Fruit fly (Drosophila melanogaster): ENCODE measurements around the gene COX8.

Gene COX8

DNA sequence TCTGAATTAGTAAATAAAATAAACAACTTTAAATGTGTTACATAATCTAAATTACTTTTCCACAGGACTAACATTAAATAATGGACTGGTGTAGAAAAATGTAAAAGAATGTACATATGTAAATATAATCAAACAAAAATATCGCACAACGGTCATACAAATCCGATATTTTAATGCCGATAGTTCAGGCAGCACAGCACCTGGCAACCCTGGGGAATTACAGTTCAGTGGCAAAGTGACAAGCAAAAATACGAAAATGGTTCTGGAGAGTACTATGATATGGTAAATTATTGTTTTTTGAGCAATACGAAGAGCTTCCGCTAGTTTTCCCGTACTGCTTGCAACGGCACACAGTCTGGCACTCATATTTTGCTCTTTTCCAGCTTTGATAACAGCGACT lies 2.4 kb downstream of the COX8 start, which contains the start of gene Rpn10 (continued):
- TF ChIP-seq CG17829 (tag; optimal IDR thresholded peaks at IDR 0.05) (peak; percentile 58), CG7963 (GFP tag; IDR thresholded peaks at IDR 0.05; ENCODE audit: partially characterized antibody) (peak; percentile 93), CG7357 (GFP tag; IDR thresholded peaks at IDR 0.05) (no peak), CG3065 (GFP tag; optimal IDR thresholded peaks at IDR 0.05) (no peak), CG18764 (GFP tag; optimal IDR thresholded peaks at IDR 0.05) (no peak), CoRest (tag; optimal IDR thresholded peaks at IDR 0.05) (peak; percentile 67), p53 (GFP tag; optimal IDR thresholded peaks at IDR 0.05) (peak; percentile 31), amos (GFP tag; IDR thresholded peaks at IDR 0.05; ENCODE audit: partially characterized antibody) (peak; percentile 99), Bdp1 (GFP tag; optimal IDR thresholded peaks at IDR 0.05) (no peak), lab (GFP tag; optimal IDR thresholded peaks at IDR 0.05) (no peak), shn (GFP tag; optimal IDR thresholded peaks at IDR 0.05) (no peak), jing (GFP tag; optimal IDR thresholded peaks at IDR 0.05) (no peak), dmrt99B (tag; optimal IDR thresholded peaks at IDR 0.05) (no peak), Ets65A (GFP tag) (peak; percentile 90), H15 (GFP tag; IDR thresholded peaks at IDR 0.05) (no peak), ash1 (GFP tag; optimal IDR thresholded peaks at IDR 0.05) (no peak), CG3995 (GFP tag; optimal IDR thresholded peaks at IDR 0.05) (peak; percentile 43), bowl (GFP tag; IDR thresholded peaks at IDR 0.05) (no peak), jumu (GFP tag; optimal IDR thresholded peaks at IDR 0.05) (no peak), CG5245 (GFP tag; optimal IDR thresholded peaks at IDR 0.05) (no peak), TFAM (GFP tag; optimal IDR thresholded peaks at IDR 0.05) (no peak), CG10565 (GFP tag; optimal IDR thresholded peaks at IDR 0.05) (no peak), CG6791 (GFP tag; IDR thresholded peaks at IDR 0.05; ENCODE audit: partially characterized antibody) (peak; percentile 98), CG1647 (GFP tag; optimal IDR thresholded peaks at IDR 0.05) (no peak), sisA (GFP tag; IDR thresholded peaks at IDR 0.05) (no peak), HLH4C (GFP tag; IDR thresholded peaks at IDR 0.05; ENCODE audit: partially characterized antibody) (peak; percentile 95), CG4424 (GFP tag; optimal IDR thresholded peaks at IDR 0.05) (peak; percentile 1), CG9727 (GFP tag; optimal IDR thresholded peaks at IDR 0.05) (no peak), BEAF-32 (GFP tag; optimal IDR thresholded peaks at IDR 0.05) (peak; percentile 99), CG9797 (GFP tag; optimal IDR thresholded peaks at IDR 0.05) (peak; percentile 93), lov (optimal IDR thresholded peaks at IDR 0.05) (no peak), lov (GFP tag; IDR thresholded peaks at IDR 0.05) (no peak), CG10431 (GFP tag; optimal IDR thresholded peaks at IDR 0.05) (no peak), kay (GFP tag; optimal IDR thresholded peaks at IDR 0.05) (no peak), CTCF (GFP tag; optimal IDR thresholded peaks at IDR 0.05) (peak; percentile 73), HLH3B (GFP tag; IDR thresholded peaks at IDR 0.05) (no peak), CG17802 (tag; optimal IDR thresholded peaks at IDR 0.05) (no peak), CG34224 (GFP tag; IDR thresholded peaks at IDR 0.05; ENCODE audit: partially characterized antibody) (peak; percentile 98), Dbx (GFP tag; IDR thresholded peaks at IDR 0.05) (peak; percentile 76), al (GFP tag; IDR thresholded peaks at IDR 0.05) (no peak), CG43689 (GFP tag; IDR thresholded peaks at IDR 0.05) (no peak), Ada2b (GFP tag; IDR thresholded peaks at IDR 0.05) (no peak), CG18262 (tag; optimal IDR thresholded peaks at IDR 0.05) (peak; percentile 7), CG17385 (GFP tag; optimal IDR thresholded peaks at IDR 0.05) (no peak), CG8388 (GFP tag; optimal IDR thresholded peaks at IDR 0.05) (peak; percentile 40), CG3726 (GFP tag; IDR thresholded peaks at IDR 0.05) (no peak), crol (GFP tag; IDR thresholded peaks at IDR 0.05) (no peak), CG14441 (GFP tag; IDR thresholded peaks at IDR 0.05) (no peak), jigr1 (GFP tag; IDR thresholded peaks at IDR 0.05) (no peak), CG10462 (GFP tag; optimal IDR thresholded peaks at IDR 0.05) (no peak), HmgD (GFP tag; optimal IDR thresholded peaks at IDR 0.05) (peak; percentile 46), zen2 (GFP tag; IDR thresholded peaks at IDR 0.05; ENCODE audit: partially characterized antibody) (peak; percentile 96), CG1233 (GFP tag; optimal IDR thresholded peaks at IDR 0.05) (no peak)

Measured in whole organism, embryonic.